Worm (Caenorhabditis elegans) whole organism, L3 larva: ENCODE results near the gene K10C2.14.
A peak's percentile ranks its signal among the peaks of the same experiment; 100 is the strongest.

Experiments used
- ZK546.5 ChIP-seq: sonication (generic microtip); optimal IDR thresholded peaks from 2 replicates; lab custom pipeline; 2017; ENCODE audit warnings: missing biosample characterization, missing genetic modification characterization
- aly-2 ChIP-seq: fragments of 150-350 bp; optimal IDR thresholded peaks from 2 replicates; lab custom pipeline; 2014; ENCODE audit warnings: missing biosample characterization, missing genetic modification characterization
- ceh-28 ChIP-seq: fragments of 150-350 bp; optimal IDR thresholded peaks from 2 replicates; lab custom pipeline; 2014; ENCODE audit warnings: missing biosample characterization, missing genetic modification reagents, missing genetic modification characterization
- ceh-82 ChIP-seq: fragments of 150-350 bp; optimal IDR thresholded peaks from 2 replicates; lab custom pipeline; 2014; ENCODE audit warnings: missing biosample characterization, missing genetic modification characterization
- ceh-9 ChIP-seq: sonication (generic microtip); optimal IDR thresholded peaks from 2 replicates; lab custom pipeline; 2018; ENCODE audit warnings: missing biosample characterization, missing genetic modification characterization
- egl-5 ChIP-seq: fragments of 150-350 bp; optimal IDR thresholded peaks from 2 replicates; lab custom pipeline; 2017; ENCODE audit warnings: missing biosample characterization, missing genetic modification reagents, missing genetic modification characterization, inconsistent platforms
- elt-1 ChIP-seq: fragments of 150-350 bp; optimal IDR thresholded peaks from 2 replicates; lab custom pipeline; 2014; ENCODE audit warnings: missing biosample characterization, missing genetic modification characterization
- elt-2 ChIP-seq: sonication (generic microtip); optimal IDR thresholded peaks from 2 replicates; lab custom pipeline; 2016; ENCODE audit warnings: missing genetic modification reagents, mild to moderate bottlenecking, missing genetic modification characterization, missing compliant biosample characterization
- elt-3 ChIP-seq, 3 experiments: fragments of 150-350 bp in 1 of 3; sonication (generic microtip) in 2 of 3; optimal IDR thresholded peaks; 2 replicates in 2 of 3; 4 replicates in 1 of 3; lab custom pipeline; 2014 to 2017; ENCODE audit warnings: missing biosample characterization in 3 of 3, missing genetic modification characterization in 3 of 3
- fkh-10 ChIP-seq: sonication (generic microtip); optimal IDR thresholded peaks from 2 replicates; lab custom pipeline; 2017; ENCODE audit warnings: missing biosample characterization, missing genetic modification reagents, missing genetic modification characterization
- fkh-2 ChIP-seq: fragments of 150-350 bp; optimal IDR thresholded peaks from 2 replicates; lab custom pipeline; 2014; ENCODE audit warnings: missing biosample characterization, missing genetic modification reagents, missing genetic modification characterization
- fos-1 ChIP-seq: fragments of 150-350 bp; optimal IDR thresholded peaks from 2 replicates; lab custom pipeline; 2014; ENCODE audit warnings: missing biosample characterization, missing genetic modification characterization
- hmg-11 ChIP-seq: sonication (generic microtip); optimal IDR thresholded peaks from 2 replicates; lab custom pipeline; 2016; ENCODE audit warnings: missing genetic modification characterization, missing compliant biosample characterization
- jun-1 ChIP-seq: fragments of 150-350 bp; optimal IDR thresholded peaks from 2 replicates; lab custom pipeline; 2014; ENCODE audit warnings: missing biosample characterization, missing genetic modification reagents, missing genetic modification characterization
- lin-15B ChIP-seq: fragments of 150-350 bp; optimal IDR thresholded peaks from 2 replicates; lab custom pipeline; 2014; ENCODE audit warnings: missing biosample characterization, missing genetic modification characterization
- lsy-12 ChIP-seq: sonication (generic microtip); optimal IDR thresholded peaks from 2 replicates; lab custom pipeline; 2016; ENCODE audit warnings: mild to moderate bottlenecking, missing genetic modification characterization, missing compliant biosample characterization
- mdl-1 ChIP-seq: fragments of 150-350 bp; optimal IDR thresholded peaks from 2 replicates; lab custom pipeline; 2014; ENCODE audit warnings: missing biosample characterization, missing genetic modification characterization
- mml-1 ChIP-seq: fragments of 150-350 bp; sonication (generic microtip); optimal IDR thresholded peaks from 3 replicates; lab custom pipeline; 2014; ENCODE audit warnings: missing biosample characterization, missing genetic modification characterization
- nhr-11 ChIP-seq: fragments of 150-350 bp; optimal IDR thresholded peaks from 2 replicates; lab custom pipeline; 2014; ENCODE audit warnings: missing biosample characterization, missing genetic modification characterization
- nhr-23 ChIP-seq: fragments of 150-350 bp; optimal IDR thresholded peaks from 2 replicates; lab custom pipeline; 2014; ENCODE audit warnings: missing biosample characterization, missing genetic modification reagents, missing genetic modification characterization
- nhr-25 ChIP-seq: sonication (generic microtip); optimal IDR thresholded peaks from 2 replicates; lab custom pipeline; 2017; ENCODE audit warnings: missing biosample characterization, missing genetic modification characterization
- nhr-28 ChIP-seq: fragments of 150-350 bp; optimal IDR thresholded peaks from 2 replicates; lab custom pipeline; 2014; ENCODE audit warnings: missing biosample characterization, missing genetic modification characterization
- nhr-67 ChIP-seq: fragments of 150-350 bp; optimal IDR thresholded peaks from 2 replicates; lab custom pipeline; 2014; ENCODE audit warnings: missing biosample characterization, missing genetic modification characterization
- nhr-76 ChIP-seq: fragments of 150-350 bp; sonication (generic microtip); optimal IDR thresholded peaks from 5 replicates; lab custom pipeline; 2014; ENCODE audit warnings: missing biosample characterization, missing genetic modification characterization
- nhr-77 ChIP-seq: fragments of 150-350 bp; optimal IDR thresholded peaks from 2 replicates; lab custom pipeline; 2014; ENCODE audit warnings: missing biosample characterization, missing genetic modification characterization
- pha-4 ChIP-seq: fragments of 150-350 bp; optimal IDR thresholded peaks from 2 replicates; lab custom pipeline; 2014; ENCODE audit warnings: missing biosample characterization, missing genetic modification reagents, missing genetic modification characterization
- pqm-1 ChIP-seq: fragments of 150-350 bp; optimal IDR thresholded peaks from 2 replicates; lab custom pipeline; 2017; ENCODE audit warnings: missing biosample characterization, missing genetic modification characterization, inconsistent platforms
- sea-2 ChIP-seq: fragments of 150-350 bp; sonication (generic microtip); optimal IDR thresholded peaks from 4 replicates; lab custom pipeline; 2014; ENCODE audit warnings: missing biosample characterization, missing genetic modification reagents, missing genetic modification characterization
- skn-1 ChIP-seq: fragments of 150-350 bp; optimal IDR thresholded peaks from 2 replicates; lab custom pipeline; 2014; ENCODE audit warnings: missing biosample characterization, missing genetic modification characterization
- snpc-4 ChIP-seq: fragments of 150-350 bp; optimal IDR thresholded peaks from 2 replicates; lab custom pipeline; 2014; ENCODE audit warnings: missing biosample characterization, missing genetic modification characterization
- tbx-2 ChIP-seq: sonication (generic microtip); optimal IDR thresholded peaks from 2 replicates; lab custom pipeline; 2016; ENCODE audit warnings: mild to moderate bottlenecking, missing genetic modification characterization, missing compliant biosample characterization
- unc-39 ChIP-seq: sonication (generic microtip); optimal IDR thresholded peaks from 4 replicates; lab custom pipeline; 2017; ENCODE audit warnings: missing biosample characterization, missing genetic modification characterization
- zag-1 ChIP-seq: fragments of 150-350 bp; optimal IDR thresholded peaks from 2 replicates; lab custom pipeline; 2014; ENCODE audit warnings: missing biosample characterization, missing genetic modification characterization
- ztf-11 ChIP-seq: fragments of 150-350 bp; optimal IDR thresholded peaks from 2 replicates; lab custom pipeline; 2014; ENCODE audit warnings: missing biosample characterization, missing genetic modification characterization
- ztf-4 ChIP-seq: fragments of 150-350 bp; optimal IDR thresholded peaks from 2 replicates; lab custom pipeline; 2014; ENCODE audit warnings: missing biosample characterization, missing genetic modification characterization

K10C2.14 gene

ce11 chrX:6440464-6440863, at the start of gene K10C2.14:
Gene K10C2.14 (minus strand): TSS chrX:6440564.
- TF ChIP-seq elt-1 (tag; lab: Kevin White, UChicago): no peak
- no peak for TF ChIP-seq skn-1
- TF ChIP-seq ceh-82: no peak
- no peak for TF ChIP-seq nhr-77 (tag; lab: Kevin White, UChicago)
- TF ChIP-seq jun-1 (tag; lab: Kevin White, UChicago): no peak
- TF ChIP-seq fkh-10 (GFP tag; lab: Kevin White, UChicago): no peak
- no peak for TF ChIP-seq lin-15B (tag; lab: Kevin White, UChicago)
- no peak for TF ChIP-seq nhr-76

- TF ChIP-seq skn-1: no peak
- no peak for TF ChIP-seq lin-15B (tag; lab: Kevin White, UChicago)
- TF ChIP-seq aly-2: no peak
- no peak for TF ChIP-seq zag-1 (tag; lab: Kevin White, UChicago)
- no peak for TF ChIP-seq nhr-25 (tag; lab: Kevin White, UChicago)
- no peak for TF ChIP-seq mdl-1 (tag; lab: Kevin White, UChicago)
- TF ChIP-seq fos-1 (tag; lab: Kevin White, UChicago): no peak
- no peak for TF ChIP-seq ztf-4
- TF ChIP-seq snpc-4: no peak
- TF ChIP-seq tbx-2 (tag; lab: Kevin White, UChicago): no peak
- TF ChIP-seq egl-5 (tag; lab: Kevin White, UChicago): no peak
- TF ChIP-seq nhr-67 (tag; lab: Kevin White, UChicago): no peak
- TF ChIP-seq nhr-11 (tag; lab: Kevin White, UChicago): no peak
- no peak for TF ChIP-seq hmg-11 (tag; lab: Kevin White, UChicago)
- TF ChIP-seq ztf-11 (tag; lab: Kevin White, UChicago): no peak
- no peak for TF ChIP-seq lsy-12 (tag; lab: Kevin White, UChicago)
- TF ChIP-seq ceh-9 (tag; lab: Kevin White, UChicago): no peak
- no peak for TF ChIP-seq fkh-2 (tag; lab: Kevin White, UChicago)
- TF ChIP-seq pha-4 (tag; lab: Kevin White, UChicago): no peak
- TF ChIP-seq nhr-23: no peak
Measured at ce11 chrX:6484780-6485179, 44.4 kb upstream of the K10C2.14 start, which contains the start of gene gar-1. Gene gar-1 (minus strand): TSS chrX:6484880.

ce11 chrX:6476540-6476939, 36.2 kb upstream of the K10C2.14 start, which contains the start of gene C15B12.1:
Gene C15B12.1 (plus strand): TSS chrX:6476810.
- TF ChIP-seq pqm-1 (peak; percentile 76), mdl-1 (tag; lab: Kevin White, UChicago) (no peak), elt-2 (tag; lab: Kevin White, UChicago) (peak; percentile 67), ztf-11 (tag; lab: Kevin White, UChicago) (no peak), fkh-2 (tag; lab: Kevin White, UChicago) (no peak), nhr-28 (tag; lab: Kevin White, UChicago) (no peak), lsy-12 (tag; lab: Kevin White, UChicago) (no peak)

- TF ChIP-seq elt-2 (tag; lab: Kevin White, UChicago) (no peak), lin-15B (tag; lab: Kevin White, UChicago) (no peak), sea-2 (GFP tag; lab: Kevin White, UChicago) (no peak), unc-39 (tag; lab: Kevin White, UChicago) (no peak), nhr-67 (tag; lab: Kevin White, UChicago) (no peak), ceh-82 (no peak), ztf-4 (no peak), ZK546.5 (tag; lab: Kevin White, UChicago) (no peak), ceh-28 (tag; lab: Kevin White, UChicago) (no peak), pha-4 (tag; lab: Kevin White, UChicago) (no peak), mml-1 (no peak), elt-3 (tag; optimal IDR thresholded peaks at IDR 0.05; lab: Kevin White, UChicago) (no peak)
Measured at ce11 chrX:6473698-6474314, 33.4 kb upstream of the K10C2.14 start, which contains the start of the genes C15B12.4 and C15B12.8. Gene C15B12.4 (minus strand): TSS chrX:6473748. Gene C15B12.8 (plus strand): TSS chrX:6474264.

ce11 chrX:6468499-6468898, 28.1 kb upstream of the K10C2.14 start, which contains the start of gene C15B12.9:
Gene C15B12.9 (plus strand): TSS chrX:6468799.
- TF ChIP-seq ceh-82 (no peak), fos-1 (tag; lab: Kevin White, UChicago) (no peak), ceh-9 (tag; lab: Kevin White, UChicago) (no peak)
